Worm (Caenorhabditis elegans) whole organism, L4 larva: ENCODE data around the gene T03D3.5.

Experiments
- daf-16 ChIP-seq, 3 experiments: sonication (generic microtip); optimal IDR thresholded peaks; 2 replicates each; lab custom pipeline; 2016 to 2017; ENCODE audit warnings: missing genetic modification characterization in 3 of 3, missing genetic modification reagents in 3 of 3, mild to moderate bottlenecking in 2 of 3, missing compliant biosample characterization in 2 of 3, missing biosample characterization in 1 of 3, moderate library complexity in 1 of 3
- nhr-237 ChIP-seq: sonication (generic microtip); optimal IDR thresholded peaks from 2 replicates; lab custom pipeline; 2017; ENCODE audit warnings: missing biosample characterization, missing genetic modification characterization
- php-3 ChIP-seq: fragments of 200-800 bp; sonication (Bioruptor generic); IDR thresholded peaks from 2 replicates; pipeline ENCODE4 v1.3.6; 2022; ENCODE audit warnings: missing genetic modification reagents, missing genetic modification characterization, missing compliant biosample characterization
- spr-1 ChIP-seq: sonication (generic microtip); optimal IDR thresholded peaks from 2 replicates; lab custom pipeline; 2016; ENCODE audit warnings: mild to moderate bottlenecking, missing genetic modification characterization, missing compliant biosample characterization
- unc-62 ChIP-seq, 3 experiments: fragments of 150-350 bp in 1 of 3; sonication (generic microtip); optimal IDR thresholded peaks in 2 of 3; peaks in 1 of 3; 1 replicate in 1 of 3; 2 replicates in 2 of 3; lab custom pipeline; 2014 to 2017; ENCODE audit warnings: missing biosample characterization in 3 of 3, missing genetic modification characterization in 3 of 3, missing genetic modification reagents in 3 of 3, missing genotype in 1 of 3

ce11 chrV:2809443-2809842 lies 17.2 kb downstream of the T03D3.5 start:
- TF ChIP-seq php-3 (GFP tag; lab: Robert Waterston, UW), result no peak
- no peak for TF ChIP-seq nhr-237 (tag; lab: Kevin White, UChicago)
- no peak for TF ChIP-seq spr-1 (tag; lab: Kevin White, UChicago)
- TF ChIP-seq daf-16 (GFP tag; optimal IDR thresholded peaks at IDR 0.05; lab: Kevin White, UChicago), result no peak
- no peak for TF ChIP-seq daf-16 (tag; optimal IDR thresholded peaks at IDR 0.05; lab: Kevin White, UChicago)
- TF ChIP-seq unc-62 (GFP tag; optimal IDR thresholded peaks at IDR 0.05 in 1 of 2; lab: Kevin White, UChicago), result no peak
- no peak for TF ChIP-seq unc-62 (tag; optimal IDR thresholded peaks at IDR 0.05; lab: Kevin White, UChicago)
